Fruit fly (Drosophila melanogaster): Measurements from ENCODE around the gene Cad86C.

Gene Cad86C

DNA sequence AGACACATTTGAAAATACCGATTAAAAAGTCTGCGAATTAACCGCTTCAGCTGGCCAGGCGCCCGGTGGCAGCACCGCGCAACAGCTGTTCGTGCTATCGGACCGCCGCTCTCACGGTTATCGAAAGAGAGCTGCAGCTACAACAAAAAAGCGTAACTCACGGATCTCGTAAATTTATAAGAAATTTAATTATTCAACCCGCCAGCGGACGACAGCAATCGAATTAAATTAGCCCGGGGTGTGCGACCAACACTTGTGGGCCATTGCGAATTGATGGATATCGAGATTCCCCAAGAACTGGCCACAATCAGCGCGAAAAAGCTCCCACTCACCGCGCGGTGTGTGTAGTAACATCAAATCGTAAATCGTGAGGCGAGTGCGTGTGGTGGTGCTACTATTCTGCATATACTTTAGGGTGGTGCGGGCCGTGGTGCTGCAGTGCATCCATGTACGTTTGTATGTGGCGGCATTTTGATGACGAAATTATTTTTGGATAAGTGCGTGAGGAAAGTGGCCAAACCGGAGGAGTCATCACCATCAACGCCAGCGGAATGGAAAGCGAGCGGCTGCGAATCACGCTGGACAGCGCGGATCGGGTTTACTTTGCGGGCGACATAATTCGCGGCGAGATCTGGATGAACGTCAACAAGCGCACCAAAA lies 58.7 kb downstream of the Cad86C start, which contains the start of gene Leash (continued):
- TF ChIP-seq knrl (GFP tag; IDR thresholded peaks at IDR 0.05; ENCODE audit: partially characterized antibody): peak; percentile 26; the same call in 1 of the 3 replicates
- TF ChIP-seq CG15514 (GFP tag; optimal IDR thresholded peaks at IDR 0.05): peak; percentile 44
- peak; percentile 27 for TF ChIP-seq CG17186 (GFP tag; optimal IDR thresholded peaks at IDR 0.05)
- peak; percentile 48; the same call in 1 of the 3 replicates for TF ChIP-seq HLH4C (GFP tag; IDR thresholded peaks at IDR 0.05; ENCODE audit: partially characterized antibody)
- peak; percentile 42; the same call in 1 of the 2 replicates for TF ChIP-seq amos (GFP tag; IDR thresholded peaks at IDR 0.05; ENCODE audit: partially characterized antibody)
- TF ChIP-seq cg (GFP tag; optimal IDR thresholded peaks at IDR 0.05): peak; percentile 23
- peak; percentile 68; the same call in 3 of the 4 replicates for TF ChIP-seq Dll (GFP tag; IDR thresholded peaks at IDR 0.05; ENCODE audit: partially characterized antibody)
- TF ChIP-seq stwl (tag; optimal IDR thresholded peaks at IDR 0.05): no peak
- peak; percentile 16 for TF ChIP-seq YL-1 (GFP tag; optimal IDR thresholded peaks at IDR 0.05)
- TF ChIP-seq Fer1 (GFP tag; optimal IDR thresholded peaks at IDR 0.05): peak; percentile 10
- TF ChIP-seq CG2129 (GFP tag; IDR thresholded peaks at IDR 0.05; ENCODE audit: partially characterized antibody): 0 out of 2 replicates have a peak, but pooled peaks have one; percentile 16
- TF ChIP-seq CG12104 (GFP tag; optimal IDR thresholded peaks at IDR 0.05): no peak
- peak; percentile 73 for TF ChIP-seq CG4360 (GFP tag; IDR thresholded peaks at IDR 0.05)
- TF ChIP-seq CG32532 (GFP tag; IDR thresholded peaks at IDR 0.05): no peak
- TF ChIP-seq CG7786 (GFP tag; optimal IDR thresholded peaks at IDR 0.05): no peak
- no peak for TF ChIP-seq CG12769 (tag; optimal IDR thresholded peaks at IDR 0.05)
- peak; percentile 6; the same call in 1 of the 2 replicates for TF ChIP-seq crol (GFP tag; IDR thresholded peaks at IDR 0.05)
- TF ChIP-seq MESR4 (GFP tag; optimal IDR thresholded peaks at IDR 0.05): peak; percentile 28
- peak; percentile 31; the same call in 1 of the 2 replicates for TF ChIP-seq ato (GFP tag; IDR thresholded peaks at IDR 0.05; ENCODE audit: partially characterized antibody)
- peak; percentile 64 for TF ChIP-seq trem (tag; optimal IDR thresholded peaks at IDR 0.05)
- TF ChIP-seq Sry-β (GFP tag; optimal IDR thresholded peaks at IDR 0.05): peak; percentile 29
- TF ChIP-seq BEAF-32 (GFP tag; optimal IDR thresholded peaks at IDR 0.05): peak; percentile 61
- peak in 1 of 2 experiments; percentile 7 for TF ChIP-seq bsh (GFP tag; optimal IDR thresholded peaks at IDR 0.05)
- peak; percentile 46 for TF ChIP-seq abd-A (tag; optimal IDR thresholded peaks at IDR 0.05)
- TF ChIP-seq Sry-δ (GFP tag; optimal IDR thresholded peaks at IDR 0.05): peak; percentile 16
- TF ChIP-seq CG4424 (GFP tag; optimal IDR thresholded peaks at IDR 0.05): no peak
- TF ChIP-seq unc-4 (GFP tag; IDR thresholded peaks at IDR 0.05; ENCODE audit: partially characterized antibody): peak; percentile 60; the same call in 1 of the 2 replicates
- TF ChIP-seq mam (GFP tag; optimal IDR thresholded peaks at IDR 0.05): no peak
- peak; percentile 49 for TF ChIP-seq Scr (GFP tag; IDR thresholded peaks at IDR 0.05; ENCODE audit: partially characterized antibody)
- TF ChIP-seq Hsf (GFP tag; optimal IDR thresholded peaks at IDR 0.05): no peak
- no peak for TF ChIP-seq CG15073 (GFP tag; optimal IDR thresholded peaks at IDR 0.05)
- no peak for TF ChIP-seq Mrtf (GFP tag; IDR thresholded peaks at IDR 0.05)
- TF ChIP-seq bbx (GFP tag; IDR thresholded peaks at IDR 0.05; ENCODE audit: partially characterized antibody): peak; percentile 67
- TF ChIP-seq crp (GFP tag; optimal IDR thresholded peaks at IDR 0.05): peak; percentile 63 to 95
- TF ChIP-seq CG9797 (GFP tag; optimal IDR thresholded peaks at IDR 0.05): peak; percentile 38
- peak; percentile 67 for TF ChIP-seq Dref (GFP tag; IDR thresholded peaks at IDR 0.05)
- TF ChIP-seq sna (GFP tag; IDR thresholded peaks at IDR 0.05; ENCODE audit: partially characterized antibody): peak; percentile 51; the same call in 1 of the 2 replicates
- peak; percentile 81 for TF ChIP-seq E2f2 (GFP tag; IDR thresholded peaks at IDR 0.05)
- TF ChIP-seq Fer3 (tag; optimal IDR thresholded peaks at IDR 0.05): no peak
- TF ChIP-seq Camta (GFP tag; optimal IDR thresholded peaks at IDR 0.05): no peak
- 0 out of 3 replicates have a peak, but pooled peaks have one; percentile 41 for TF ChIP-seq CG6175 (GFP tag; IDR thresholded peaks at IDR 0.05)
- peak in 1 of 2 experiments; percentile 63 for TF ChIP-seq Pdp1 (GFP tag; optimal IDR thresholded peaks at IDR 0.05)
- TF ChIP-seq Trl (optimal IDR thresholded peaks at IDR 0.05): peak; percentile 53 to 61
- TF ChIP-seq Trl (GFP tag; optimal IDR thresholded peaks at IDR 0.05): peak; percentile 19
- peak; percentile 10; the same call in 1 of the 3 replicates for TF ChIP-seq row (GFP tag; IDR thresholded peaks at IDR 0.05)
- peak; percentile 9 for TF ChIP-seq CTCF (GFP tag; optimal IDR thresholded peaks at IDR 0.05)
- TF ChIP-seq Dp (GFP tag; optimal IDR thresholded peaks at IDR 0.05): peak; percentile 73
- TF ChIP-seq Myb (GFP tag; optimal IDR thresholded peaks at IDR 0.05): peak; percentile 86
